Worm (Caenorhabditis elegans) whole organism, L4 larva: Measurements from ENCODE around the gene R02F11.9.

Experiments used
- D1046.2 ChIP-seq: fragments of 200-800 bp; sonication (Bioruptor generic); IDR thresholded peaks from 2 replicates; pipeline ENCODE4 v1.3.6; 2022; ENCODE audit warnings: missing genetic modification characterization, missing compliant biosample characterization
- F26F4.8 ChIP-seq: fragments of 200-800 bp; sonication (Bioruptor generic); conservative IDR thresholded peaks from 2 replicates; pipeline ENCODE4 v1.3.6; 2022; ENCODE audit warnings: missing genetic modification characterization, missing compliant biosample characterization
- F44E2.7 ChIP-seq: fragments of 200-800 bp; sonication (Bioruptor generic); IDR thresholded peaks from 2 replicates; pipeline ENCODE4 v2.1.2; 2022; ENCODE audit warnings: missing genetic modification characterization, missing compliant biosample characterization
- F49E8.2 ChIP-seq: sonication (generic microtip); optimal IDR thresholded peaks from 2 replicates; lab custom pipeline; 2016; ENCODE audit warnings: missing compliant biosample characterization, mild to moderate bottlenecking, missing genetic modification characterization, borderline replicate concordance
- T20F7.1 ChIP-seq: fragments of 200-800 bp; sonication (Bioruptor generic); optimal IDR thresholded peaks from 2 replicates; lab custom pipeline; 2018; ENCODE audit warnings: mild to moderate bottlenecking, missing genetic modification characterization, missing compliant biosample characterization
- Y48G9A.11 ChIP-seq: fragments of 200-800 bp; sonication (Bioruptor generic); IDR thresholded peaks from 2 replicates; pipeline ENCODE4 v1.3.6; 2022; ENCODE audit warnings: missing genetic modification reagents, missing genetic modification characterization, missing compliant biosample characterization
- Y5F2A.4 ChIP-seq: fragments of 200-800 bp; sonication (Bioruptor generic); optimal IDR thresholded peaks from 2 replicates; lab custom pipeline; 2018; ENCODE audit warnings: mild to moderate bottlenecking, missing genetic modification characterization, missing compliant biosample characterization
- ceh-28 ChIP-seq: fragments of 150-350 bp; optimal IDR thresholded peaks from 2 replicates; lab custom pipeline; 2014; ENCODE audit warnings: missing biosample characterization, missing genetic modification reagents, missing genetic modification characterization
- ceh-32 ChIP-seq: sonication (generic microtip); optimal IDR thresholded peaks from 2 replicates; lab custom pipeline; 2016; ENCODE audit warnings: mild to moderate bottlenecking, missing genetic modification characterization, missing compliant biosample characterization; ENCODE audit not compliant: poor library complexity
- ctbp-1 ChIP-seq: fragments of 200-800 bp; sonication (Bioruptor generic); IDR thresholded peaks from 2 replicates; pipeline ENCODE4 v1.3.6; 2022; ENCODE audit warnings: missing genetic modification reagents, missing genetic modification characterization, missing compliant biosample characterization
- daf-8 ChIP-seq: fragments of 200-800 bp; sonication (Bioruptor generic); IDR thresholded peaks from 2 replicates; pipeline ENCODE4 v1.3.6; 2022; ENCODE audit warnings: missing genetic modification characterization, missing compliant biosample characterization
- dmd-8 ChIP-seq: fragments of 200-800 bp; sonication (Bioruptor generic); IDR thresholded peaks from 2 replicates; pipeline ENCODE4 v1.3.6; 2022; ENCODE audit warnings: missing genetic modification characterization, missing compliant biosample characterization
- dmd-9 ChIP-seq: fragments of 200-800 bp; sonication (Bioruptor generic); IDR thresholded peaks from 2 replicates; pipeline ENCODE4 v1.3.6; 2022; ENCODE audit warnings: missing genetic modification reagents, missing genetic modification characterization, missing compliant biosample characterization
- dpl-1 ChIP-seq: fragments of 150-350 bp; optimal IDR thresholded peaks from 2 replicates; lab custom pipeline; 2014; ENCODE audit warnings: missing biosample characterization, missing genetic modification reagents, missing genetic modification characterization
- dve-1 ChIP-seq: sonication (generic microtip); optimal IDR thresholded peaks from 2 replicates; lab custom pipeline; 2017; ENCODE audit warnings: antibody characterized with exemption, mild to moderate bottlenecking, missing genetic modification characterization, missing compliant biosample characterization; ENCODE audit not compliant: insufficient read depth
- egl-27 ChIP-seq: sonication (generic microtip); optimal IDR thresholded peaks from 3 replicates; lab custom pipeline; 2017; ENCODE audit warnings: missing biosample characterization, missing genetic modification reagents, missing genetic modification characterization
- egl-43 ChIP-seq: fragments of 200-800 bp; sonication (Bioruptor generic); IDR thresholded peaks from 2 replicates; pipeline ENCODE4 v1.3.6; 2022; ENCODE audit warnings: missing genetic modification reagents, missing genetic modification characterization, missing compliant biosample characterization
- hlh-11 ChIP-seq: fragments of 200-800 bp; sonication (Bioruptor generic); optimal IDR thresholded peaks from 2 replicates; lab custom pipeline; 2018; ENCODE audit warnings: mild to moderate bottlenecking, missing genetic modification characterization, missing compliant biosample characterization
- hlh-30 ChIP-seq: sonication (generic microtip); optimal IDR thresholded peaks from 2 replicates; lab custom pipeline; 2017; ENCODE audit warnings: antibody characterized with exemption, mild to moderate bottlenecking, missing genetic modification characterization, missing compliant biosample characterization; ENCODE audit not compliant: insufficient read depth
- hmg-1.1 ChIP-seq: fragments of 200-800 bp; sonication (Bioruptor generic); IDR thresholded peaks from 2 replicates; pipeline ENCODE4 v1.3.6; 2022; ENCODE audit warnings: missing genetic modification reagents, missing genetic modification characterization, missing compliant biosample characterization
- lin-38 ChIP-seq: fragments of 200-800 bp; sonication (Bioruptor generic); IDR thresholded peaks from 2 replicates; pipeline ENCODE4 v1.3.6; 2022; ENCODE audit warnings: missing genetic modification reagents, missing genetic modification characterization, missing compliant biosample characterization
- mep-1 ChIP-seq: fragments of 150-350 bp; sonication (generic microtip); optimal IDR thresholded peaks from 3 replicates; lab custom pipeline; 2014; ENCODE audit warnings: missing biosample characterization, missing genetic modification characterization
- mxl-3 ChIP-seq: fragments of 200-800 bp; sonication (Bioruptor generic); optimal IDR thresholded peaks from 2 replicates; lab custom pipeline; 2018; ENCODE audit warnings: mild to moderate bottlenecking, missing genetic modification characterization, missing compliant biosample characterization
- nhr-102 ChIP-seq: sonication (generic microtip); optimal IDR thresholded peaks from 2 replicates; lab custom pipeline; 2016; ENCODE audit warnings: mild to moderate bottlenecking, missing genetic modification characterization, moderate library complexity, missing compliant biosample characterization
- nhr-11 ChIP-seq: fragments of 150-350 bp; optimal IDR thresholded peaks from 2 replicates; lab custom pipeline; 2014; ENCODE audit warnings: missing biosample characterization, missing genetic modification characterization
- nhr-28 ChIP-seq: fragments of 150-350 bp; optimal IDR thresholded peaks from 2 replicates; lab custom pipeline; 2014; ENCODE audit warnings: missing biosample characterization, missing genetic modification characterization
- nhr-48 ChIP-seq: sonication (generic microtip); optimal IDR thresholded peaks from 2 replicates; lab custom pipeline; 2016; ENCODE audit warnings: mild to moderate bottlenecking, missing genetic modification characterization, missing compliant biosample characterization
- pha-4 ChIP-seq, 2 experiments: fragments of 150-350 bp in 1 of 2; fragments of 200-800 bp in 1 of 2; sonication (Bioruptor generic) in 1 of 2; IDR thresholded peaks in 1 of 2; optimal IDR thresholded peaks in 1 of 2; 2 replicates each; pipeline versions ENCODE4 v1.3.6 to Lab custom; 2014 to 2022; ENCODE audit warnings: missing genetic modification characterization in 2 of 2, missing genetic modification reagents in 2 of 2, missing biosample characterization in 1 of 2, missing compliant biosample characterization in 1 of 2
- rbr-2 ChIP-seq: sonication (generic microtip); optimal IDR thresholded peaks from 2 replicates; lab custom pipeline; 2016; ENCODE audit warnings: missing genotype, missing genetic modification characterization, missing compliant biosample characterization
- set-16 ChIP-seq: fragments of 200-800 bp; sonication (Bioruptor generic); IDR thresholded peaks from 2 replicates; pipeline ENCODE4 v1.3.6; 2022; ENCODE audit warnings: missing genetic modification reagents, missing genetic modification characterization, missing compliant biosample characterization
- snpc-1.2 ChIP-seq: fragments of 200-800 bp; sonication (Bioruptor generic); IDR thresholded peaks from 2 replicates; pipeline ENCODE4 v1.3.6; 2022; ENCODE audit warnings: missing genetic modification reagents, missing genetic modification characterization, missing compliant biosample characterization
- spr-1 ChIP-seq: sonication (generic microtip); optimal IDR thresholded peaks from 2 replicates; lab custom pipeline; 2016; ENCODE audit warnings: mild to moderate bottlenecking, missing genetic modification characterization, missing compliant biosample characterization
- tra-1 ChIP-seq: fragments of 200-800 bp; sonication (Bioruptor generic); IDR thresholded peaks from 2 replicates; pipeline ENCODE4 v1.3.6; 2022; ENCODE audit warnings: missing genetic modification reagents, missing genetic modification characterization, missing compliant biosample characterization
- unc-130 ChIP-seq: sonication (generic microtip); optimal IDR thresholded peaks from 2 replicates; lab custom pipeline; 2016; ENCODE audit warnings: missing genetic modification reagents, missing genetic modification characterization, missing compliant biosample characterization
- zag-1 ChIP-seq: fragments of 150-350 bp; optimal IDR thresholded peaks from 2 replicates; lab custom pipeline; 2014; ENCODE audit warnings: missing biosample characterization, missing genetic modification characterization
- zip-2 ChIP-seq: fragments of 150-350 bp; optimal IDR thresholded peaks from 2 replicates; lab custom pipeline; 2014; ENCODE audit warnings: missing biosample characterization, missing genetic modification characterization

The R02F11.9 gene

DNA sequence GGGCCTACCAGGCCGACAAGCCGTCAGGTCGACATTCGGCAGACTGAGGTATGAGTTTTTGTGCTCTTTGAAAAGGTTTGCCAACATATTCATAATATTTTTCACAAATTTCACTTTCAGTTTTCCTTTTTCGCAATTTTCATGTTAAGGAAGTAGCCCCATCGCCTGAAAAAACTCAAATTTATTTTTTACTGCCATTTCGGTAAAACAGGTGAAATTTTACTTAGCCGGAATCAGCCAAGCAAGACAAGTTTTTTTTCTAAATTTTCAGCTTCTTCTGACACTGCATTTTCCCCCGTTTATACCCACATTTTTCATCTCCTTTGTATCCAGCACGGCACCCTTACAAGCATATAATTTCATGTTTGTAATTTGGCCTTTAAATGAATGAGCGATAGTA lies 4.3 kb downstream of the R02F11.9 start, which contains the start of gene R02F11.11:
Gene R02F11.11 (plus strand): TSS at position 301 of the 400 bp plus-strand sequence.
- TF ChIP-seq D1046.2 (GFP tag; lab: Robert Waterston, UW) (no peak), hmg-1.1 (GFP tag; lab: Robert Waterston, UW) (no peak), zag-1 (no peak), nhr-102 (tag; lab: Kevin White, UChicago) (no peak), F26F4.8 (no peak), hlh-11 (tag; lab: Kevin White, UChicago) (no peak), dve-1 (tag; lab: Kevin White, UChicago) (no peak)

DNA sequence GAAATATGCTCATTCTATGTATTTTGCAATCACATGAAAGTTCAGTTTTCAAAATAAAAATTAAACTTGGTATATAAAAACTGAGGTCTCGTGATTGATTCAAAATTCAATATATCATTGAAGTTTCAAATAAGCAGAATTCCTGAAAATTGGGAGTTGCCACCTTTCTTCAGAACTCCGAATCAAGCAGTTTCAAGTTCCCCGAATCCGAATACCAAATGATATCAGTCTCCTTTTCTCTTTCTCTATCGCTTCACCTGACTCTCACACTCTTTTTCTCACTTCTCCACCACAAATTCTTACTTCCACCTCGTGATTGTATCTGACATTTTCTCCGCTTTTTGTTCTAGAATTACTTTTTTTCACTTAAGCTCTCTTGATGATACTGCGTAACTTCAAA lies 7.0 kb downstream of the R02F11.9 start, which contains the start of gene R02F11.2:
Gene R02F11.2 (plus strand): TSS at position 292 of the 400 bp plus-strand sequence.
- no peak for TF ChIP-seq daf-8 (GFP tag; lab: Robert Waterston, UW)
- peak; percentile 60 for TF ChIP-seq nhr-11

DNA sequence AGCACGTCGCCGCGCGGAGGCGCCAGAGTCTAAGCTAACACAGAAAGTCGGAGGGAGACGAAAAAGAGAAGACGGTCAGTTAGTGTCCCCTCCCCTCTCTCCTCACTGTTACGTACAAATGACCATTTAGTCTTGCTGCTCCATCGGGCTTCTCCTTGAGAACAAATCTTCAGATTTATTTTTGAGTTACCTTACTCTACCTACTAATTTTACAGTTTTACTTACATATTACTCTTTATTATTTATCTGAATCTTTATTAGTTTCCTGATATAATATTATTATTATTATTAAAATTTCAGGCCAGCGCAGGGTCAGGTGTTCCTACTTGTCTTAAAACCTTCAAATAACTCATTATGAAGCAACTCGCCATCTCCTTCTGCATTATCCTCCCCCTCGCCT lies 13.5 kb downstream of the R02F11.9 start, which contains the start of gene R02F11.1:
Gene R02F11.1 (plus strand): TSS at position 301 of the 400 bp plus-strand sequence.
- TF ChIP-seq set-16 (GFP tag; lab: Robert Waterston, UW) (0 out of 2 replicates have a peak, but pooled peaks have one; percentile 11), dmd-9 (no peak)

DNA sequence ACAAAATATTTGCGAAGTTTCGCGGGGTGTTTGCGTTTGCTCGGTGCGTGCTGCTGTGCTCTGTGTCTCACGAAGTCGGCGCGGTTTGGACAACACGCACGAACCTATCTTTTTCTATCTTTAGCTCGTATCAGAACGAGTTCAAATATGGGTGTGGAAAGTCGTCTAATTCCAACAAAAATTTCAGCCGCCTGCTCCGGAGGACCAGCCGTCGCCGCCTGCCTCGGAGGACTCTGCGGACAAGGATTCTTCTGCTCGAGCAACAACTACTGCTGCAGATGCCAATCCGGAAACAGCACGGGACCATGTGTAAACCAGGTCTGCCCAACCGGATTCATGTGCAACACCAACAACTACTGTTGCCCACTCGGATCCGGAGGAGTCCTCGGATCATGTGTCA lies 14.7 kb downstream of the R02F11.9 start:
- TF ChIP-seq dmd-9, result no peak
- TF ChIP-seq zip-2 (tag; lab: Kevin White, UChicago), result no peak
- TF ChIP-seq set-16 (GFP tag; lab: Robert Waterston, UW), result peak; percentile 67
- TF ChIP-seq egl-43 (GFP tag; lab: Robert Waterston, UW), result peak; percentile 73; the same call in 1 of the 2 replicates
- TF ChIP-seq snpc-1.2 (GFP tag; lab: Robert Waterston, UW), result peak; percentile 30; the same call in 1 of the 2 replicates
- TF ChIP-seq daf-8 (GFP tag; lab: Robert Waterston, UW), result no peak
- TF ChIP-seq F44E2.7, result no peak

DNA sequence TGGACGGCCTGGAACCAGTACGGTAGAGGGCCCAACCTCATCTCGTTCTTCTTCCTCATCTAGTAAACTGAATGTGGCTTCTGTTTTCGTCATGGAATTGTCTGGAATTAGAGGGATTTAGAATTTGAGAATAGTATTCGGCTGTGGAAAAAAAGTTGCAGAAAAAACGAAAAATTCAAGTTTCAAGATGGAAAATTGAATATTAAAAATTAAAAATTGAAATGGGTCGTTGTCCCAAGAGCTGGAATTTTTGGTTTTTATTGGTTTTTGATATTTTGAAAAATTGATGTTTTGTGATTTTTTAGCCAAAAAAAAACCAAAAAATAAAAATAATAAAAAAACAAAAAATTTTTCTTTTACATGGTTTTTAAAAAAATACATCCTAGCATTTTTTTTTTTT lies 18.6 kb downstream of the R02F11.9 start, which contains the start of gene R02F11.3:
Gene R02F11.3 (minus strand): TSS at position 101 of the 400 bp plus-strand sequence.
- no peak for TF ChIP-seq tra-1 (GFP tag; lab: Robert Waterston, UW)
- TF ChIP-seq ceh-32 (tag; lab: Kevin White, UChicago), result no peak
- TF ChIP-seq egl-43 (GFP tag; lab: Robert Waterston, UW), result no peak

DNA sequence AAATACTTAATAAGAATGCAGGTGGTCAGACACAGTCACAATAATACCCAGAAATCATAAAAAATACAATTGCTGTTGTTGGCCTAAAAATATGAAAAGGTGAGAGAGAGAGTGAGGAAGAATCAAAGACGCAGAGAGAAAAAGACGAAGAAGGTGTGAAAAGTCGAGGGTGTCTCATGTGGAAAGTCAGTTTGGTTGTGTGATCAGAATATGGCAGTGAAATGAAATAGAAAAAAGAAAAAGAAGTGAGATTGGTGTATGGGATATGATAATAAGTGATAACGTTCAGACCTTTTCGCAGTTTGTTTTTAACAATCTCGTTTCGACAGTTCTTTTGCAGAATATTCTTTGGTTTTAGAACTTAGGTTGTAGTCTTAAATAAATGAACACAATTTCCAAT lies 19.6 kb downstream of the R02F11.9 start:
- no peak for TF ChIP-seq ctbp-1
- TF ChIP-seq ceh-28 (tag; lab: Kevin White, UChicago), result no peak
- no peak for TF ChIP-seq egl-27
- TF ChIP-seq T20F7.1 (GFP tag; lab: Kevin White, UChicago), result no peak
- no peak for TF ChIP-seq F49E8.2 (tag; lab: Kevin White, UChicago)
- TF ChIP-seq rbr-2 (tag; lab: Kevin White, UChicago), result no peak
- TF ChIP-seq hlh-30 (tag; lab: Kevin White, UChicago), result peak; percentile 50
- TF ChIP-seq nhr-28 (tag; lab: Kevin White, UChicago), result peak; percentile 67
- TF ChIP-seq dmd-8 (GFP tag; lab: Robert Waterston, UW), result no peak
- no peak for TF ChIP-seq daf-8 (GFP tag; lab: Robert Waterston, UW)
- no peak for TF ChIP-seq spr-1 (tag; lab: Kevin White, UChicago)
- TF ChIP-seq mep-1 (tag; lab: Kevin White, UChicago), result no peak
- no peak for TF ChIP-seq Y5F2A.4 (GFP tag; lab: Kevin White, UChicago)
- TF ChIP-seq lin-38, result no peak
- TF ChIP-seq egl-43 (GFP tag; lab: Robert Waterston, UW), result no peak
- TF ChIP-seq dpl-1 (GFP tag; lab: Kevin White, UChicago), result no peak
- TF ChIP-seq nhr-48, result no peak
- TF ChIP-seq Y48G9A.11 (GFP tag; lab: Robert Waterston, UW), result no peak
- no peak for TF ChIP-seq snpc-1.2 (GFP tag; lab: Robert Waterston, UW)
- peak; percentile 9 for TF ChIP-seq mxl-3 (GFP tag; lab: Kevin White, UChicago)
- no peak for TF ChIP-seq F26F4.8
- TF ChIP-seq unc-130 (GFP tag; lab: Kevin White, UChicago), result no peak
- no peak for TF ChIP-seq pha-4 (GFP tag; IDR thresholded peaks at IDR 0.05; lab: Robert Waterston, UW)
- no peak for TF ChIP-seq pha-4 (tag; optimal IDR thresholded peaks at IDR 0.05; lab: Kevin White, UChicago)
- TF ChIP-seq dmd-9, result no peak
